Worm (Caenorhabditis elegans): ENCODE measurements around the gene lips-8.

The lips-8 gene

DNA sequence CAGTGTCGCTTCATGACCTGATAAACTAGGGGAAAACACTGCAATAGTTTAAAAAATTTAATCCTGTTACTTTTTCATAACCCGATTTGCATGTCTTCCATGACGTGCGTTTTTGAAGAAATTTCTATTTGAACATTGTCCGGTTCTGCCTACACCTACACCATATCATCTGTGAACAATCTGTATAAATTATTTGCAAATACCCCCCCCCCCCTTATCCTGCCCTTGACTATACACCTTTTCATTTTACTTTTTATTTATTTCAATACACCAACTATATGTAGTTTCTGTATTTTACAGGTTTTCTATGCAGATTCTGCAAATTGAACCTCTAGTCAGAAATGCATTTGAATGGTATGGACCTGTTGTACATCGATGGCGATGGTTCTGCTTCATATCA is 10.1 kb upstream of the lips-8 start, which contains the start of gene daf-6:
Gene daf-6, plus strand, starts transcription at position 301 of the 400 bp plus-strand sequence.
- TF ChIP-seq fkh-6 (tag; optimal IDR thresholded peaks at IDR 0.05) = no peak
- no peak for TF ChIP-seq pat-9 (tag; optimal IDR thresholded peaks at IDR 0.05)
- TF ChIP-seq hlh-8 (tag; optimal IDR thresholded peaks at IDR 0.05) = no peak
- TF ChIP-seq unc-86 (tag; optimal IDR thresholded peaks at IDR 0.05) = no peak
- no peak for TF ChIP-seq gmeb-2 (tag; optimal IDR thresholded peaks at IDR 0.05)
- no peak for TF ChIP-seq K09A11.1 (tag; optimal IDR thresholded peaks at IDR 0.05; ENCODE audit: insufficient read depth)
- TF ChIP-seq ceh-30 (tag; optimal IDR thresholded peaks at IDR 0.05) = no peak
- no peak for TF ChIP-seq hlh-15 (tag; optimal IDR thresholded peaks at IDR 0.05)

DNA sequence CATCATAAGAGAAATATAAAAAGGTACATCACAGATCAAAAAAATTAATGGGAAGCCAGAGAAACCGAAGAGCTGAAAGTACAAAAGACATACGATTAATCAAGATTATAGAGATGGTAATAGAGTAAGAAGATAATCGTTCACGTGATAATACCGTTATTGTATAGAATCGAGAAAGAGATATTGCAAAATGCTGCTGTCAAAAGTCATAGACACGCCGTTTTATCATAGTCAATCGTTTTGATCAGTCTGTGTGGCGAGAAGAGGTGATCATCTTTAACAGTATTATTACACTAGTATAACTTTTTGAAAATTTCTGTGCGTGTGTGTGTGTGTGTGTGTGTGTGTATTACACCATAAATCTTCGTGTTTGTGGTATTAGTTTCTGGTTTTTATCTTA is 3.9 kb upstream of the lips-8 start:
- TF ChIP-seq unc-42 (tag; optimal IDR thresholded peaks at IDR 0.05) = no peak
- TF ChIP-seq eyg-1 (tag; optimal IDR thresholded peaks at IDR 0.05) = no peak
- TF ChIP-seq fkh-6 (tag; optimal IDR thresholded peaks at IDR 0.05) = no peak
- TF ChIP-seq hlh-8 (tag; optimal IDR thresholded peaks at IDR 0.05) = no peak
- no peak for TF ChIP-seq zip-5 (tag; optimal IDR thresholded peaks at IDR 0.05)
- TF ChIP-seq rnt-1 (tag; optimal IDR thresholded peaks at IDR 0.05) = no peak
- TF ChIP-seq lin-11 (tag; optimal IDR thresholded peaks at IDR 0.05) = no peak
- TF ChIP-seq K02D7.2 (tag; optimal IDR thresholded peaks at IDR 0.05) = no peak
- TF ChIP-seq pha-4 (tag; optimal IDR thresholded peaks at IDR 0.05) = no peak
- no peak for TF ChIP-seq ceh-24 (tag; optimal IDR thresholded peaks at IDR 0.05)

DNA sequence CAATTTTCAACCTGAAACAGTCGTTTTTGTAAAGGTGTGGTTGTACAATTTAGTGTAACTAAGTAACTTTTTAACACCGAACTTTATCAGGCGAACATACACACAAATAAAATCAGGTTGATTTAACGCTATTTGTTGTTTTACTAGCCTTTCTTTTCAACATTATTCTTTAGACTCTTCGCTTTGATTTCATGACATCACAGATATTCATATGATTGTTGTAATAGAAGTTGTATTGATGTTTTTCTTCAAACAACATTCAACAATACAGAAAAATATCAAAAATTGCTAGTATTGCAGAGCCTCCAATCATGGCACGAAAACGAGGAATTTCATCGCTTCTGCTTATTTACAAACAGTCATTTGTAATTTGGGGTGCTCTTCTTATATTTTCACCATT is 3.5 kb upstream of the lips-8 start, which contains the start of gene nac-1:
Gene nac-1, plus strand, starts transcription at position 301 of the 400 bp plus-strand sequence.
- TF ChIP-seq npax-4 (tag; optimal IDR thresholded peaks at IDR 0.05) = no peak
- no peak for TF ChIP-seq pros-1 (tag; optimal IDR thresholded peaks at IDR 0.05)
- no peak for TF ChIP-seq sdc-2 (tag; optimal IDR thresholded peaks at IDR 0.05)
- no peak for TF ChIP-seq sox-4 (tag; optimal IDR thresholded peaks at IDR 0.05)
- TF ChIP-seq unc-3 (GFP tag; conservative IDR thresholded peaks at IDR 0.05) = no peak
- TF ChIP-seq unc-3 (tag; optimal IDR thresholded peaks at IDR 0.05) = no peak
- no peak for TF ChIP-seq che-1 (tag; optimal IDR thresholded peaks at IDR 0.05)
- TF ChIP-seq ref-2 (tag; optimal IDR thresholded peaks at IDR 0.05) = no peak
- TF ChIP-seq nfya-1 (tag; optimal IDR thresholded peaks at IDR 0.05) = no peak
- no peak for TF ChIP-seq nhr-232 (tag; optimal IDR thresholded peaks at IDR 0.05)
- TF ChIP-seq K09A11.1 (tag; optimal IDR thresholded peaks at IDR 0.05; ENCODE audit: insufficient read depth) = no peak
- TF ChIP-seq unc-86 (tag; optimal IDR thresholded peaks at IDR 0.05) = no peak

DNA sequence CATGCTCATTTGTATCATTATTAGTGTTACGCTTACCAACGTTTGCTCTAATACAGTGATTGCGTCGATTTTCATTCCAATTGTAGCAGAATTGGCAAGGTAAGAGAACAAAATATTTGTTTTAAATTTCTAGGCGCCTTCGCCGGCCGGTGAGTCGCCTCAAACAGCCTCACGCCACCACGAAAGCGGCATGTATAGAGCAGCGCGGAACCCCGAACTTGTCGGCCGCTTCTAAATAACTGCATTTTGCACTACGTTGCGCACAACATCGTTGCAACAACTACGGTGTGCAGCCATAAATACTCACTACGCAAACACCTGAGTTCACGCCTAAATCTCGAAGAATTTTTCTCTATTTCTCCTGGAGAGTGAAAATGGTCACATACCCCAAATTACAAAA is 1.1 kb upstream of the lips-8 start:
- TF ChIP-seq ttx-3 (tag; optimal IDR thresholded peaks at IDR 0.05) (no peak), ceh-31 (tag; optimal IDR thresholded peaks at IDR 0.05) (no peak), gmeb-2 (tag; optimal IDR thresholded peaks at IDR 0.05) (no peak), ceh-30 (tag; optimal IDR thresholded peaks at IDR 0.05) (no peak), T23F11.4 (GFP tag; optimal IDR thresholded peaks at IDR 0.05) (no peak), ceh-48 (tag; optimal IDR thresholded peaks at IDR 0.05) (no peak), sox-4 (tag; optimal IDR thresholded peaks at IDR 0.05) (no peak), ceh-22 (tag; optimal IDR thresholded peaks at IDR 0.05) (no peak), tbx-7 (tag; optimal IDR thresholded peaks at IDR 0.05) (no peak), ztf-16 (tag; optimal IDR thresholded peaks at IDR 0.05) (no peak), Y22D7AL.16 (tag; optimal IDR thresholded peaks at IDR 0.05) (no peak), elt-4 (tag; optimal IDR thresholded peaks at IDR 0.05) (no peak), pha-2 (tag; optimal IDR thresholded peaks at IDR 0.05) (no peak), dve-1 (tag; optimal IDR thresholded peaks at IDR 0.05) (no peak), madf-2 (tag; optimal IDR thresholded peaks at IDR 0.05) (no peak), hlh-6 (tag; optimal IDR thresholded peaks at IDR 0.05) (no peak), ceh-34 (tag; optimal IDR thresholded peaks at IDR 0.05) (no peak), pros-1 (tag; optimal IDR thresholded peaks at IDR 0.05) (no peak)
